Fruit fly (Drosophila melanogaster) whole organism, wandering third instar larva: ENCODE results near the gene Mipp1.

Experiments used
- Abd-B ChIP-seq: fragments of >200 bp; optimal IDR thresholded peaks from 2 replicates; lab custom pipeline; 2017; ENCODE audit warnings: missing biosample characterization, missing genetic modification characterization
- CG32264 ChIP-seq: fragments of 200-800 bp; sonication (Bioruptor generic); optimal IDR thresholded peaks from 2 replicates; lab custom pipeline; 2016; ENCODE audit warnings: missing biosample characterization, missing genetic modification characterization
- CG9705 ChIP-seq: fragments of 200-800 bp; sonication (Bioruptor generic); optimal IDR thresholded peaks from 2 replicates; lab custom pipeline; 2018; ENCODE audit warnings: missing biosample characterization, mild to moderate bottlenecking, missing genetic modification characterization
- CrebA ChIP-seq: fragments of 200-800 bp; sonication (Bioruptor generic); optimal IDR thresholded peaks from 2 replicates; lab custom pipeline; 2016; ENCODE audit warnings: missing biosample characterization, mild to moderate bottlenecking, missing genetic modification characterization, borderline replicate concordance
- GATAd ChIP-seq: sonication (Bioruptor generic); optimal IDR thresholded peaks from 2 replicates; lab custom pipeline; 2016; ENCODE audit warnings: missing biosample characterization, missing genetic modification characterization
- Hnf4 ChIP-seq: fragments of 200-800 bp; sonication (Bioruptor generic); optimal IDR thresholded peaks from 2 replicates; lab custom pipeline; 2016; ENCODE audit warnings: missing biosample characterization, mild to moderate bottlenecking, missing genetic modification characterization
- Hr78 ChIP-seq: fragments of >200 bp; optimal IDR thresholded peaks from 2 replicates; lab custom pipeline; 2017; ENCODE audit warnings: missing biosample characterization, missing genetic modification characterization
- Hr83 ChIP-seq: fragments of 200-300 bp; sonication (Bioruptor generic); optimal IDR thresholded peaks from 2 replicates; lab custom pipeline; 2016; ENCODE audit warnings: missing biosample characterization, mild to moderate bottlenecking, missing genetic modification characterization, moderate library complexity; ENCODE audit not compliant: poor library complexity, severe bottlenecking
- Jra ChIP-seq: sonication (Bioruptor generic); optimal IDR thresholded peaks from 2 replicates; lab custom pipeline; 2016; ENCODE audit warnings: missing biosample characterization, missing genetic modification characterization
- Mio ChIP-seq: sonication (Bioruptor generic); optimal IDR thresholded peaks from 2 replicates; lab custom pipeline; 2016; ENCODE audit warnings: missing biosample characterization, missing genetic modification characterization
- Myc ChIP-seq: fragments of >200 bp; optimal IDR thresholded peaks from 2 replicates; lab custom pipeline; 2017
- N ChIP-seq: fragments of >200 bp; optimal IDR thresholded peaks from 2 replicates; lab custom pipeline; 2018; ENCODE audit warnings: missing biosample characterization, missing external identifiers, missing genetic modification characterization
- OdsH ChIP-seq: fragments of 200-800 bp; sonication (Bioruptor generic); optimal IDR thresholded peaks from 2 replicates; lab custom pipeline; 2016; ENCODE audit warnings: missing biosample characterization, mild to moderate bottlenecking, missing genetic modification characterization
- Rel ChIP-seq, 2 experiments: fragments of 200-800 bp; sonication (Bioruptor generic) in 1 of 2; optimal IDR thresholded peaks; 2 replicates in 1 of 2; 3 replicates in 1 of 2; lab custom pipeline; 2016 to 2019; ENCODE audit warnings: mild to moderate bottlenecking in 2 of 2, missing biosample characterization in 2 of 2, missing genetic modification characterization in 2 of 2, moderate library complexity in 1 of 2
- Sp1 ChIP-seq: fragments of 200-800 bp; sonication (Bioruptor generic); optimal IDR thresholded peaks from 3 replicates; lab custom pipeline; 2019; ENCODE audit warnings: missing biosample characterization, mild to moderate bottlenecking, missing genetic modification characterization, moderate library complexity
- br ChIP-seq: fragments of 200-800 bp; sonication (Bioruptor generic); optimal IDR thresholded peaks from 2 replicates; lab custom pipeline; 2016; ENCODE audit warnings: missing biosample characterization, missing genetic modification characterization
- brk ChIP-seq: fragments of 200-800 bp; sonication (Bioruptor generic); optimal IDR thresholded peaks from 2 replicates; lab custom pipeline; 2016; ENCODE audit warnings: missing biosample characterization, mild to moderate bottlenecking, missing genetic modification characterization
- dl ChIP-seq, 2 experiments: fragments of 175-275, 200-275 bp in 1 of 2; fragments of 200-275 bp in 1 of 2; sonication (Bioruptor generic); optimal IDR thresholded peaks; lab custom pipeline; 2018; ENCODE audit warnings: mild to moderate bottlenecking in 2 of 2, missing biosample characterization in 2 of 2, missing genetic modification characterization in 2 of 2, moderate library complexity in 2 of 2; ENCODE audit not compliant: partially characterized antibody in 2 of 2, insufficient read depth in 1 of 2
- dsf ChIP-seq: sonication (Bioruptor generic); optimal IDR thresholded peaks from 2 replicates; lab custom pipeline; 2016; ENCODE audit warnings: missing biosample characterization, missing genetic modification characterization, borderline replicate concordance
- ey ChIP-seq: fragments of 200-800 bp; sonication (Bioruptor generic); optimal IDR thresholded peaks from 2 replicates; lab custom pipeline; 2016; ENCODE audit warnings: missing biosample characterization, missing genetic modification characterization
- foxo ChIP-seq, 2 experiments: fragments of 200-800 bp; sonication (Bioruptor generic); optimal IDR thresholded peaks; 2 replicates in 1 of 2; 3 replicates in 1 of 2; lab custom pipeline; 2016 to 2017; ENCODE audit warnings: missing biosample characterization in 2 of 2, missing genetic modification characterization in 2 of 2
- h ChIP-seq: fragments of 200-800 bp; sonication (Bioruptor generic); optimal IDR thresholded peaks from 3 replicates; lab custom pipeline; 2016; ENCODE audit warnings: missing biosample characterization, mild to moderate bottlenecking, missing genetic modification characterization
- jim ChIP-seq: fragments of 175-275, 200-325 bp; sonication (Bioruptor generic); optimal IDR thresholded peaks from 2 replicates; lab custom pipeline; 2016; ENCODE audit warnings: missing biosample characterization, mild to moderate bottlenecking, missing genetic modification characterization
- lola ChIP-seq: fragments of >200 bp; optimal IDR thresholded peaks from 2 replicates; lab custom pipeline; 2017; ENCODE audit warnings: missing biosample characterization, missing genetic modification characterization
- pan ChIP-seq: fragments of >200 bp; optimal IDR thresholded peaks from 2 replicates; lab custom pipeline; 2017
- psq ChIP-seq: fragments of 200-800 bp; sonication (Bioruptor generic); optimal IDR thresholded peaks from 3 replicates; lab custom pipeline; 2017; ENCODE audit warnings: missing biosample characterization, mild to moderate bottlenecking, missing genetic modification characterization, moderate library complexity
- rgr ChIP-seq: fragments of 200-800 bp; sonication (Bioruptor generic); optimal IDR thresholded peaks from 3 replicates; lab custom pipeline; 2016; ENCODE audit warnings: missing biosample characterization, mild to moderate bottlenecking, missing genetic modification characterization
- sv ChIP-seq: fragments of 200-800 bp; sonication (Bioruptor generic); optimal IDR thresholded peaks from 3 replicates; lab custom pipeline; 2016; ENCODE audit warnings: missing biosample characterization, missing genetic modification characterization
- tai ChIP-seq: sonication (Bioruptor generic); optimal IDR thresholded peaks from 2 replicates; lab custom pipeline; 2016; ENCODE audit warnings: missing biosample characterization, missing genetic modification characterization
- usp ChIP-seq: fragments of >200 bp; optimal IDR thresholded peaks from 2 replicates; lab custom pipeline; 2017; ENCODE audit warnings: missing biosample characterization, missing genetic modification characterization
- woc ChIP-seq: sonication (Bioruptor generic); optimal IDR thresholded peaks from 2 replicates; lab custom pipeline; 2016; ENCODE audit warnings: missing biosample characterization, mild to moderate bottlenecking, missing genetic modification characterization

Mipp1 gene

DNA sequence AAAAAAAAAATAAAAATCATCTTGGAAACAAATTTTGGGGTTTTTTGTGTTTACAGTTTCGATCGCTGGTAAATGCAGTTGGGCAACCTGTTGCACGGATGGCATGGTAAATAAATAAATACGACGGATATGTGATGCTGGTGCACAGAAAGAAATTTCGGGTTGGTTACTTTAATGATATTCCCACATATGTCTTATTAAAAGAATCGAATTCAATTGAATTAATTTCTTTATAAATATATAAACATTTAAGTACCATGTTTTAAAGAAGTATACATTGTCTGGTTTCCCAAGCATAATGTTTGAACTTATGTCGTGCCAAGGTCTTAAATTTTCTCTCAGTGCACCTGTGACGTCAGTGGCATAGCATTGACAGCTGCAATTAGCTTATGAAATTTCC lies 5.6 kb downstream of the Mipp1 start:
- TF ChIP-seq jim (GFP tag; lab: Kevin White, UChicago), result no peak
- TF ChIP-seq CG9705 (GFP tag; lab: Kevin White, UChicago), result no peak
- TF ChIP-seq dsf (GFP tag; lab: Kevin White, UChicago), result no peak
- TF ChIP-seq sv (GFP tag; lab: Kevin White, UChicago), result peak; percentile 14

dm6 chr3L:16566700-16567221 lies 6.4 kb downstream of the Mipp1 start, which contains the start of gene UQCR-6.4L:
UQCR-6.4L (plus strand) TSS chr3L:16566750.
- TF ChIP-seq dl (GFP tag; optimal IDR thresholded peaks at IDR 0.05; lab: Kevin White, UChicago; ENCODE audit: insufficient read depth in 1 of 2, partially characterized antibody in 2 of 2), result no peak
- TF ChIP-seq Myc (lab: Kevin White, UChicago), result no peak
- TF ChIP-seq lola (GFP tag; lab: Kevin White, UChicago), result no peak

dm6 chr3L:16566093-16566492 lies 7.0 kb downstream of the Mipp1 start:
- TF ChIP-seq ey, result no peak
- no peak for TF ChIP-seq pan (lab: Kevin White, UChicago)
- no peak for TF ChIP-seq Abd-B
- no peak for TF ChIP-seq Mio (GFP tag; lab: Kevin White, UChicago)
- TF ChIP-seq dl (GFP tag; optimal IDR thresholded peaks at IDR 0.05; lab: Kevin White, UChicago; ENCODE audit: insufficient read depth in 1 of 2, partially characterized antibody in 2 of 2), result no peak
- no peak for TF ChIP-seq N (GFP tag; lab: Kevin White, UChicago)
- no peak for TF ChIP-seq foxo (GFP tag; optimal IDR thresholded peaks at IDR 0.05; lab: Kevin White, UChicago)
- no peak for TF ChIP-seq Jra
- TF ChIP-seq Myc (lab: Kevin White, UChicago), result no peak

- TF ChIP-seq rgr (GFP tag; lab: Kevin White, UChicago), result no peak
- peak in 1 of 2 experiments; percentile 4 for TF ChIP-seq foxo (GFP tag; optimal IDR thresholded peaks at IDR 0.05; lab: Kevin White, UChicago)
- TF ChIP-seq psq (GFP tag; lab: Kevin White, UChicago), result no peak
- TF ChIP-seq CG32264 (GFP tag; lab: Kevin White, UChicago), result no peak
- TF ChIP-seq dl (GFP tag; optimal IDR thresholded peaks at IDR 0.05; lab: Kevin White, UChicago; ENCODE audit: insufficient read depth in 1 of 2, partially characterized antibody in 2 of 2), result no peak
- no peak for TF ChIP-seq CG9705 (GFP tag; lab: Kevin White, UChicago)
- TF ChIP-seq dsf (GFP tag; lab: Kevin White, UChicago), result no peak
- TF ChIP-seq, all 38 proteins: peak for 1
Observed at dm6 chr3L:16563361-16563760, 9.8 kb downstream of the Mipp1 start.

dm6 chr3L:16556523-16556922 lies 16.6 kb downstream of the Mipp1 start, which contains the start of gene CG4229:
CG4229 (plus strand) TSS chr3L:16556823.
- no peak for TF ChIP-seq CrebA (GFP tag; lab: Kevin White, UChicago)
- TF ChIP-seq woc, result no peak
- TF ChIP-seq tai (GFP tag; lab: Kevin White, UChicago), result no peak
- no peak for TF ChIP-seq CG32264 (GFP tag; lab: Kevin White, UChicago)
- no peak for TF ChIP-seq Sp1 (GFP tag; lab: Kevin White, UChicago)
- TF ChIP-seq foxo (GFP tag; optimal IDR thresholded peaks at IDR 0.05; lab: Kevin White, UChicago), result no peak
- no peak for TF ChIP-seq Rel (GFP tag; optimal IDR thresholded peaks at IDR 0.05; lab: Kevin White, UChicago)
- no peak for TF ChIP-seq Rel (tag; optimal IDR thresholded peaks at IDR 0.05; lab: Kevin White, UChicago)
- TF ChIP-seq Myc (lab: Kevin White, UChicago), result no peak
- TF ChIP-seq N (GFP tag; lab: Kevin White, UChicago), result no peak
- TF ChIP-seq usp (GFP tag; lab: Kevin White, UChicago), result no peak
- TF ChIP-seq CG9705 (GFP tag; lab: Kevin White, UChicago), result no peak
- TF ChIP-seq brk, result no peak
- no peak for TF ChIP-seq OdsH
- TF ChIP-seq Hnf4, result no peak
- no peak for TF ChIP-seq Hr78
- no peak for TF ChIP-seq h (GFP tag; lab: Kevin White, UChicago)
- TF ChIP-seq rgr (GFP tag; lab: Kevin White, UChicago), result no peak

- TF ChIP-seq br (GFP tag; lab: Kevin White, UChicago), result no peak
- no peak for TF ChIP-seq Hr83 (GFP tag; lab: Kevin White, UChicago)
- TF ChIP-seq ey, result no peak
- no peak for TF ChIP-seq psq (GFP tag; lab: Kevin White, UChicago)
- no peak for TF ChIP-seq GATAd (GFP tag; lab: Kevin White, UChicago)
- no peak for TF ChIP-seq N (GFP tag; lab: Kevin White, UChicago)
- TF ChIP-seq usp (GFP tag; lab: Kevin White, UChicago), result no peak
- TF ChIP-seq tai (GFP tag; lab: Kevin White, UChicago), result no peak
- TF ChIP-seq Hr78, result no peak
- no peak for TF ChIP-seq Mio (GFP tag; lab: Kevin White, UChicago)
- TF ChIP-seq, all 38 proteins: peak for 0
Observed at dm6 chr3L:16546159-16546558, 27.0 kb downstream of the Mipp1 start.
